Worm (Caenorhabditis elegans): ENCODE measurements around the gene cubn-1.

DNA sequence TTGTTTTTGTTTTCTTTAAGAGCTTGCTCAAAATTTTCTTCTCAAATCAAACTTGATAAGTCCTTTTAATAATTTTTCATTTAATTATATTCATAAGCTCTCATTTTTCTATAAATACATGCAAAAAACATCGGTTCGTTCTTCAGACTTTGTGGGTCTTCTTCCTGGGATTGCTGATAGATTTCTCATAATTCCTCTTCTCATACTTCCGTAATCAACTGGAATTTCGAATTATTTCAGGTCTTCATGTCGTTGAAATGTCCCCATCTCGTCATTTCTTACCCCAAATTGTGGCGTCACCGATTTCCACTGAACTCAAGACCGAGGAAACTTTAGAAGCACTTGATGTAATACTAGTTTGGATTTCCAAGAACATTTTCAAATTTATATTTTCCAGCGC, 46.2 kb upstream of the cubn-1 start:
- TF ChIP-seq klf-2 (GFP tag; conservative IDR thresholded peaks at IDR 0.05) (no peak), tab-1 (GFP tag; IDR thresholded peaks at IDR 0.05) (no peak), ztf-23 (GFP tag; IDR thresholded peaks at IDR 0.05) (no peak), flt-1 (GFP tag; IDR thresholded peaks at IDR 0.05) (no peak), ztf-29 (GFP tag; IDR thresholded peaks at IDR 0.05) (no peak)
